Fruit fly (Drosophila melanogaster) whole organism, embryonic: ENCODE data around the gene Cdc50.
A peak's percentile ranks its signal among the peaks of the same experiment; 100 is the strongest.

Source experiments
- Antp ChIP-seq: fragments of 200-800 bp; sonication (Bioruptor generic); optimal IDR thresholded peaks from 3 replicates; lab custom pipeline; 2016; ENCODE audit warnings: missing biosample characterization, missing genetic modification characterization
- CG13775 ChIP-seq: fragments of 200-800 bp; sonication (Bioruptor generic); optimal IDR thresholded peaks from 3 replicates; lab custom pipeline; 2017; ENCODE audit warnings: missing biosample characterization, mild to moderate bottlenecking, missing genetic modification characterization
- CG2116 ChIP-seq: fragments of 200-800 bp; sonication (Bioruptor generic); optimal IDR thresholded peaks from 3 replicates; lab custom pipeline; 2018; ENCODE audit warnings: missing biosample characterization, mild to moderate bottlenecking, missing genetic modification characterization
- CG34224 ChIP-seq: fragments of 200-800 bp; sonication (Bioruptor generic); IDR thresholded peaks from 3 replicates; pipeline ENCODE4 v1.3.6; 2022; ENCODE audit warnings: missing biosample characterization, missing genetic modification characterization; ENCODE audit not compliant: partially characterized antibody
- CG34422 ChIP-seq: fragments of 200-800 bp; sonication (Bioruptor generic); IDR thresholded peaks from 3 replicates; pipeline ENCODE4 v1.3.6; 2022; ENCODE audit warnings: missing biosample characterization, missing genetic modification characterization
- CG3838 ChIP-seq: fragments of 200-800 bp; sonication (Bioruptor generic); optimal IDR thresholded peaks from 3 replicates; lab custom pipeline; 2016; ENCODE audit warnings: missing biosample characterization, missing genetic modification characterization
- CG3847 ChIP-seq: fragments of 200-800 bp; sonication (Bioruptor generic); IDR thresholded peaks from 2 replicates; pipeline ENCODE4 v1.3.6; 2022; ENCODE audit warnings: missing biosample characterization, missing genetic modification characterization
- CG4730 ChIP-seq: fragments of 200-800 bp; sonication (Bioruptor generic); IDR thresholded peaks from 2 replicates; pipeline ENCODE4 v1.3.6; 2022; ENCODE audit warnings: missing biosample characterization, missing genetic modification characterization
- CG6854 ChIP-seq: fragments of 200-800 bp; sonication (Bioruptor generic); optimal IDR thresholded peaks from 3 replicates; lab custom pipeline; 2017; ENCODE audit warnings: missing biosample characterization, mild to moderate bottlenecking, missing genetic modification characterization
- CkIIα-i1 ChIP-seq: fragments of 200-800 bp; sonication (Bioruptor generic); IDR thresholded peaks from 2 replicates; pipeline ENCODE4 v1.3.6; 2022; ENCODE audit warnings: missing biosample characterization, missing genetic modification characterization
- D ChIP-seq, 2 experiments: fragments of 200-800 bp in 1 of 2; fragments of >200 bp in 1 of 2; sonication (Bioruptor generic) in 1 of 2; optimal IDR thresholded peaks; 2 replicates in 1 of 2; 3 replicates in 1 of 2; lab custom pipeline; 2017; ENCODE audit warnings: mild to moderate bottlenecking in 1 of 2, missing biosample characterization in 1 of 2, missing genetic modification characterization in 1 of 2, missing genetic modification reagents in 1 of 2
- Dfd ChIP-seq, 2 experiments: fragments of >200 bp; optimal IDR thresholded peaks; 2 replicates each; lab custom pipeline; 2017; ENCODE audit warnings: missing biosample characterization in 2 of 2, missing genetic modification characterization in 2 of 2
- E2f2 ChIP-seq: fragments of 200-800 bp; sonication (Bioruptor generic); IDR thresholded peaks from 2 replicates; pipeline ENCODE4 v1.3.6; 2022; ENCODE audit warnings: missing biosample characterization, missing genetic modification characterization
- Fer1 ChIP-seq: fragments of 200-800 bp; sonication (Bioruptor generic); optimal IDR thresholded peaks from 2 replicates; lab custom pipeline; 2017; ENCODE audit warnings: missing biosample characterization, mild to moderate bottlenecking, missing genetic modification characterization
- Lhr ChIP-seq: fragments of 200-800 bp; sonication (Bioruptor generic); optimal IDR thresholded peaks from 3 replicates; lab custom pipeline; 2017; ENCODE audit warnings: mild to moderate bottlenecking, missing biosample characterization, missing genetic modification reagents, missing genetic modification characterization
- Max ChIP-seq: fragments of 200-800 bp; sonication (Bioruptor generic); optimal IDR thresholded peaks from 2 replicates; lab custom pipeline; 2016; ENCODE audit warnings: missing biosample characterization, mild to moderate bottlenecking, missing genetic modification characterization
- NC2β ChIP-seq: fragments of 200-800 bp; sonication (Bioruptor generic); optimal IDR thresholded peaks from 2 replicates; lab custom pipeline; 2016; ENCODE audit warnings: missing biosample characterization, missing genetic modification characterization
- Sin3A ChIP-seq: fragments of >200 bp; optimal IDR thresholded peaks from 2 replicates; lab custom pipeline; 2018
- Spps ChIP-seq: fragments of 200-800 bp; sonication (Bioruptor generic); optimal IDR thresholded peaks from 2 replicates; lab custom pipeline; 2018; ENCODE audit warnings: missing biosample characterization, mild to moderate bottlenecking, missing genetic modification characterization
- Sry-δ ChIP-seq: fragments of 200-800 bp; sonication (Bioruptor generic); optimal IDR thresholded peaks from 2 replicates; lab custom pipeline; 2016; ENCODE audit warnings: missing biosample characterization, missing genetic modification characterization
- Stat92E ChIP-seq, 3 experiments: fragments of >200 bp in 2 of 3; fragments of 200-800 bp in 1 of 3; sonication (Bioruptor generic) in 1 of 3; optimal IDR thresholded peaks; 2 replicates each; lab custom pipeline; 2017 to 2019; ENCODE audit warnings: missing biosample characterization in 3 of 3, missing genetic modification characterization in 3 of 3, mild to moderate bottlenecking in 1 of 3, moderate library complexity in 1 of 3
- YL-1 ChIP-seq: fragments of 200-800 bp; sonication (Bioruptor generic); optimal IDR thresholded peaks from 3 replicates; lab custom pipeline; 2017; ENCODE audit warnings: missing biosample characterization, mild to moderate bottlenecking, missing genetic modification characterization
- amos ChIP-seq: fragments of 200-800 bp; sonication (Bioruptor generic); IDR thresholded peaks from 2 replicates; pipeline ENCODE4 v1.3.6; 2022; ENCODE audit warnings: missing biosample characterization, missing genetic modification characterization; ENCODE audit not compliant: partially characterized antibody
- ara ChIP-seq: fragments of 200-800 bp; sonication (Bioruptor generic); IDR thresholded peaks from 2 replicates; pipeline ENCODE4 v1.3.6; 2022; ENCODE audit warnings: missing biosample characterization, missing genetic modification characterization
- bigmax ChIP-seq: fragments of 200-800 bp; sonication (Bioruptor generic); optimal IDR thresholded peaks from 2 replicates; lab custom pipeline; 2018; ENCODE audit warnings: missing biosample characterization, mild to moderate bottlenecking, missing genetic modification characterization
- bsh ChIP-seq, 2 experiments: fragments of 200-800 bp; sonication (Bioruptor generic); optimal IDR thresholded peaks; 2 replicates each; lab custom pipeline; 2017 to 2018; ENCODE audit warnings: mild to moderate bottlenecking in 2 of 2, missing biosample characterization in 2 of 2, missing genetic modification characterization in 2 of 2, moderate library complexity in 1 of 2
- btn ChIP-seq: fragments of 200-800 bp; sonication (Bioruptor generic); optimal IDR thresholded peaks from 2 replicates; lab custom pipeline; 2016; ENCODE audit warnings: missing biosample characterization, missing genetic modification characterization
- chm ChIP-seq: fragments of 200-800 bp; sonication (Bioruptor generic); IDR thresholded peaks from 2 replicates; pipeline ENCODE4 v1.3.6; 2022; ENCODE audit warnings: missing biosample characterization, missing genetic modification characterization
- chn ChIP-seq: fragments of 200-800 bp; sonication (Bioruptor generic); optimal IDR thresholded peaks from 2 replicates; lab custom pipeline; 2016; ENCODE audit warnings: missing biosample characterization, missing genetic modification characterization
- dmrt11E ChIP-seq: fragments of 200-800 bp; sonication (Bioruptor generic); optimal IDR thresholded peaks from 3 replicates; lab custom pipeline; 2018; ENCODE audit warnings: missing biosample characterization, mild to moderate bottlenecking, missing genetic modification characterization, moderate library complexity
- dmrt99B ChIP-seq: fragments of 200-800 bp; sonication (Bioruptor generic); optimal IDR thresholded peaks from 2 replicates; lab custom pipeline; 2018; ENCODE audit warnings: missing biosample characterization, mild to moderate bottlenecking, missing genetic modification characterization, moderate library complexity
- hbn ChIP-seq: fragments of 200-800 bp; sonication (Bioruptor generic); IDR thresholded peaks from 2 replicates; pipeline ENCODE4 v1.3.6; 2022; ENCODE audit warnings: missing biosample characterization, missing genetic modification characterization; ENCODE audit not compliant: partially characterized antibody
- kah ChIP-seq: fragments of 200-800 bp; sonication (Bioruptor generic); optimal IDR thresholded peaks from 2 replicates; lab custom pipeline; 2018; ENCODE audit warnings: missing biosample characterization, mild to moderate bottlenecking, missing genetic modification characterization
- knrl ChIP-seq: fragments of 200-800 bp; sonication (Bioruptor generic); IDR thresholded peaks from 3 replicates; pipeline ENCODE4 v1.3.6; 2022; ENCODE audit warnings: missing biosample characterization, missing genetic modification characterization; ENCODE audit not compliant: partially characterized antibody
- lola ChIP-seq, 3 experiments: fragments of >200 bp in 2 of 3; fragments of 200-800 bp in 1 of 3; sonication (Bioruptor generic) in 1 of 3; optimal IDR thresholded peaks; 2 replicates each; lab custom pipeline; 2017 to 2019; ENCODE audit warnings: missing biosample characterization in 3 of 3, missing genetic modification characterization in 3 of 3, mild to moderate bottlenecking in 1 of 3, moderate library complexity in 1 of 3
- nerfin-1 ChIP-seq: fragments of 200-800 bp; sonication (Bioruptor generic); optimal IDR thresholded peaks from 3 replicates; lab custom pipeline; 2019; ENCODE audit warnings: missing biosample characterization, mild to moderate bottlenecking, missing genetic modification characterization, moderate library complexity
- nom ChIP-seq: fragments of 200-800 bp; sonication (Bioruptor generic); optimal IDR thresholded peaks from 2 replicates; lab custom pipeline; 2017; ENCODE audit warnings: missing biosample characterization, missing genetic modification characterization, mild to moderate bottlenecking, moderate library complexity, missing genetic modification reagents
- pfk ChIP-seq: fragments of 200-800 bp; sonication (Bioruptor generic); optimal IDR thresholded peaks from 2 replicates; lab custom pipeline; 2018; ENCODE audit warnings: missing biosample characterization, mild to moderate bottlenecking, missing genetic modification characterization, moderate library complexity
- phol ChIP-seq: fragments of 200-800 bp; sonication (Bioruptor generic); optimal IDR thresholded peaks from 3 replicates; lab custom pipeline; 2018; ENCODE audit warnings: missing biosample characterization, mild to moderate bottlenecking, missing genetic modification characterization, moderate library complexity
- pita ChIP-seq: fragments of 200-800 bp; sonication (Bioruptor generic); optimal IDR thresholded peaks from 2 replicates; lab custom pipeline; 2017; ENCODE audit warnings: missing biosample characterization, mild to moderate bottlenecking, missing genetic modification characterization
- pros ChIP-seq: fragments of 200-800 bp; sonication (Bioruptor generic); optimal IDR thresholded peaks from 3 replicates; lab custom pipeline; 2019; ENCODE audit warnings: missing biosample characterization, mild to moderate bottlenecking, missing genetic modification characterization, moderate library complexity
- scrt ChIP-seq: fragments of 200-800 bp; sonication (Bioruptor generic); optimal IDR thresholded peaks from 2 replicates; lab custom pipeline; 2018; ENCODE audit warnings: missing biosample characterization, mild to moderate bottlenecking, missing genetic modification characterization, moderate library complexity
- sd ChIP-seq: fragments of 200-800 bp; sonication (Bioruptor generic); optimal IDR thresholded peaks from 3 replicates; lab custom pipeline; 2018; ENCODE audit warnings: missing biosample characterization, mild to moderate bottlenecking, missing genetic modification characterization, moderate library complexity
- sens ChIP-seq: fragments of 200-800 bp; sonication (Bioruptor generic); peaks from one replicate; lab custom pipeline; 2016; ENCODE audit warnings: missing biosample characterization, missing genetic modification characterization
- sqz ChIP-seq: fragments of 200-800 bp; sonication (Bioruptor generic); optimal IDR thresholded peaks from 3 replicates; lab custom pipeline; 2018; ENCODE audit warnings: missing biosample characterization, mild to moderate bottlenecking, missing genetic modification characterization
- tap ChIP-seq: fragments of 200-800 bp; optimal IDR thresholded peaks from 3 replicates; lab custom pipeline; 2019; ENCODE audit warnings: missing biosample characterization, mild to moderate bottlenecking, missing genetic modification characterization, moderate library complexity
- vvl ChIP-seq: fragments of 200-800 bp; sonication (Bioruptor generic); IDR thresholded peaks from 2 replicates; pipeline ENCODE4 v1.3.6; 2022; ENCODE audit warnings: missing biosample characterization, missing genetic modification characterization

The Cdc50 gene

dm6 chrX:16448252-16449191 is 7.4 kb upstream of the Cdc50 start, which contains the start of the genes CG34015 and eIF4H1:
Gene CG34015 (minus strand): TSS chrX:16448302.
Gene eIF4H1 (plus strand): TSS chrX:16448665.
- TF ChIP-seq Fer1 (GFP tag; lab: Kevin White, UChicago), result peak; percentile 32
- TF ChIP-seq CG13775, result no peak
- no peak for TF ChIP-seq Dfd (GFP tag; optimal IDR thresholded peaks at IDR 0.05; lab: Kevin White, UChicago)
- no peak for TF ChIP-seq Antp (GFP tag; lab: Kevin White, UChicago)
- TF ChIP-seq Lhr (GFP tag; lab: Kevin White, UChicago), result peak; percentile 26
- TF ChIP-seq CG3847 (GFP tag; lab: Robert Waterston, UW), result no peak
- TF ChIP-seq CG34422 (GFP tag; lab: Robert Waterston, UW), result peak; percentile 68; the same call in 1 of the 3 replicates
- no peak for TF ChIP-seq dmrt99B (tag; lab: Kevin White, UChicago)
- TF ChIP-seq Stat92E (GFP tag; optimal IDR thresholded peaks at IDR 0.05; lab: Kevin White, UChicago), result peak in 1 of 3 experiments; percentile 43
- peak; percentile 52 for TF ChIP-seq Max (GFP tag; lab: Kevin White, UChicago)
- TF ChIP-seq sd (tag; lab: Kevin White, UChicago), result peak; percentile 34
- peak; percentile 22; the same call in 1 of the 3 replicates for TF ChIP-seq CG34224 (GFP tag; lab: Robert Waterston, UW)
- TF ChIP-seq pros, result no peak
- TF ChIP-seq sens, result peak; percentile 63
- no peak for TF ChIP-seq D (optimal IDR thresholded peaks at IDR 0.05; lab: Kevin White, UChicago)
- TF ChIP-seq D (GFP tag; optimal IDR thresholded peaks at IDR 0.05; lab: Kevin White, UChicago), result no peak
- TF ChIP-seq CG6854 (GFP tag; lab: Kevin White, UChicago), result peak; percentile 16
- peak in 1 of 2 experiments; percentile 88 for TF ChIP-seq bsh (GFP tag; optimal IDR thresholded peaks at IDR 0.05; lab: Kevin White, UChicago)
- peak; percentile 8 for TF ChIP-seq bigmax
- TF ChIP-seq tap (tag; lab: Kevin White, UChicago), result no peak
- peak; percentile 21 for TF ChIP-seq NC2β (GFP tag; lab: Kevin White, UChicago)
- peak; percentile 65 for TF ChIP-seq knrl (GFP tag; lab: Robert Waterston, UW)
- no peak for TF ChIP-seq btn
- TF ChIP-seq dmrt11E (tag; lab: Kevin White, UChicago), result no peak
- TF ChIP-seq phol (tag; lab: Kevin White, UChicago), result peak; percentile 68
- TF ChIP-seq kah (GFP tag; lab: Kevin White, UChicago), result no peak
- no peak for TF ChIP-seq CkIIα-i1 (GFP tag; lab: Robert Waterston, UW)
- peak; percentile 74 for TF ChIP-seq amos (GFP tag; lab: Robert Waterston, UW)
- TF ChIP-seq pita (GFP tag; lab: Kevin White, UChicago), result peak; percentile 26
- TF ChIP-seq sqz (GFP tag; lab: Kevin White, UChicago), result peak; percentile 97
- peak; percentile 76 for TF ChIP-seq YL-1 (GFP tag; lab: Kevin White, UChicago)
- TF ChIP-seq CG3838 (GFP tag; lab: Kevin White, UChicago), result no peak
- peak; percentile 92 for TF ChIP-seq CG2116 (GFP tag; lab: Kevin White, UChicago)
- TF ChIP-seq Spps (tag; lab: Kevin White, UChicago), result no peak
- TF ChIP-seq chn (GFP tag; lab: Kevin White, UChicago), result no peak
- TF ChIP-seq nom (GFP tag; lab: Kevin White, UChicago), result peak; percentile 89
- TF ChIP-seq nerfin-1 (tag; lab: Kevin White, UChicago), result no peak
- TF ChIP-seq chm, result no peak
- TF ChIP-seq CG4730 (GFP tag; lab: Robert Waterston, UW), result no peak
- peak in 1 of 3 experiments; percentile 33 for TF ChIP-seq lola (GFP tag; optimal IDR thresholded peaks at IDR 0.05; lab: Kevin White, UChicago)
- TF ChIP-seq scrt, result no peak
- TF ChIP-seq Sin3A, result peak; percentile 50
- TF ChIP-seq Sry-δ (GFP tag; lab: Kevin White, UChicago), result peak; percentile 72
- TF ChIP-seq vvl, result no peak
- TF ChIP-seq E2f2 (GFP tag; lab: Robert Waterston, UW), result peak; percentile 48; the same call in 1 of the 2 replicates
- TF ChIP-seq hbn (GFP tag; lab: Robert Waterston, UW), result peak; percentile 52
- TF ChIP-seq pfk (GFP tag; lab: Kevin White, UChicago), result no peak
- no peak for TF ChIP-seq ara
